Worm (Caenorhabditis elegans) whole organism, early embryonic: ENCODE results near the gene clec-145.

ENCODE experiments used
- aly-1 ChIP-seq: sonication (generic microtip); optimal IDR thresholded peaks from 2 replicates; lab custom pipeline; 2016; ENCODE audit warnings: missing genetic modification characterization, missing compliant biosample characterization
- ama-1 ChIP-seq: fragments of 150-350 bp; optimal IDR thresholded peaks from 2 replicates; lab custom pipeline; 2014
- ceh-13 ChIP-seq: fragments of 200-800 bp; sonication (Bioruptor generic); optimal IDR thresholded peaks from 2 replicates; lab custom pipeline; 2018; ENCODE audit warnings: mild to moderate bottlenecking, missing genetic modification characterization, missing compliant biosample characterization
- ets-7 ChIP-seq: sonication (generic microtip); optimal IDR thresholded peaks from 2 replicates; lab custom pipeline; 2016; ENCODE audit warnings: missing genotype, missing genetic modification characterization, missing compliant biosample characterization
- hmg-4 ChIP-seq: fragments of 200-800 bp; sonication (Bioruptor generic); optimal IDR thresholded peaks from 2 replicates; lab custom pipeline; 2018; ENCODE audit warnings: mild to moderate bottlenecking, missing genetic modification characterization, missing compliant biosample characterization
- sea-1 ChIP-seq: fragments of 200-800 bp; sonication (Bioruptor generic); conservative IDR thresholded peaks from 2 replicates; pipeline ENCODE4 v1.3.6; 2022; ENCODE audit warnings: missing genetic modification characterization, missing compliant biosample characterization

DNA sequence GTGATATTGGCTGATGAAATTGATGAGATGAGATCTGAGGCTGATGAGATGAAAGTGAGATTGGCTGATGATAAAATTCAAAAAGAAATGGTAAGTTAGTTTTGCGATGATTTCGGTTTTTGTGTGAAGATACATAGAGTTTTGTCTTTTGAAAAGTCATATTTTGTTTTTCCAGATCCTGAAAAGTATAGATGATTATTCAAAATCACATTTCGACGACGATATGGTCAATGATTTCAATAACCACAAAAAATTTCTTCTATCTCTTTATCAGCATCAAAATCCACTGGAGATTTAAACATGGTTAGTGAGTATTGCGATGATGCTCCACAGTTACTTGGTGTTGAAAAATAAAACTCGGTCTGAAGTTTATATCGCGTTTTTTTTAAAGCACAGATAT lies 10.5 kb upstream of the clec-145 start, which contains the start of gene csp-1:
- TF ChIP-seq sea-1 (GFP tag; lab: Robert Waterston, UW) (no peak), ets-7 (no peak), ama-1 (lab: Kevin White, UChicago) (no peak), hmg-4 (no peak), ceh-13 (GFP tag; lab: Kevin White, UChicago) (no peak), aly-1 (no peak)
